Worm (Caenorhabditis elegans): ENCODE results near the gene clhm-1.
A peak's percentile ranks its signal among the peaks of the same experiment; 100 is the strongest.

The clhm-1 gene

DNA sequence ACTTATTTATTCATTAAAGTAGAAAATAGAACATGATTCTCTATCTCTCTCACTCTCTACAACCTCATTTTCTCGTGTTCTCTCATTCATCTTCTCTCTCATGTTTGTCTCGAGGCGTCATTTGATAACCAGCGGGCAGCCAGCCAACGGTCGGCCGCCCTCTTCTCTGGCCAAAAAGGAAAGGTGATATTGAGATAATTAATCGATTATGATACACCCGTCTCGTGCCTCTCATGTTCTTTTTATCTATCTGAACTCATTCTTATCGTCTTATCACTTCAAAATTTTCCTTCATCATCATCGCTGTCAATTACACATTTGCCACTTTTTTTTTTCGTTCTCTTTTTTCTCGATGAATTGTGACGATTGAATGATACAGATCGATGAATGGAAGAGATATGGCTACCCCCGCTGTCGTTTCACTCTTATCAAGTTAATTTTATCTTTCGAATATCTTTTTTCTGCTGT lies 28.1 kb downstream of the clhm-1 start (continued):
- TF ChIP-seq unc-120 (tag; optimal IDR thresholded peaks at IDR 0.05; ENCODE audit: poor library complexity, severe bottlenecking) = peak; percentile 79
- no peak for TF ChIP-seq sptf-1 (tag; optimal IDR thresholded peaks at IDR 0.05)
- no peak for TF ChIP-seq pha-4 (tag; optimal IDR thresholded peaks at IDR 0.05)
- TF ChIP-seq lin-32 (GFP tag; optimal IDR thresholded peaks at IDR 0.05) = no peak
- no peak for TF ChIP-seq mep-1 (tag; optimal IDR thresholded peaks at IDR 0.05)
- no peak for TF ChIP-seq bed-3 (GFP tag; optimal IDR thresholded peaks at IDR 0.05)
- TF ChIP-seq mab-5 (tag; optimal IDR thresholded peaks at IDR 0.05) = no peak

DNA sequence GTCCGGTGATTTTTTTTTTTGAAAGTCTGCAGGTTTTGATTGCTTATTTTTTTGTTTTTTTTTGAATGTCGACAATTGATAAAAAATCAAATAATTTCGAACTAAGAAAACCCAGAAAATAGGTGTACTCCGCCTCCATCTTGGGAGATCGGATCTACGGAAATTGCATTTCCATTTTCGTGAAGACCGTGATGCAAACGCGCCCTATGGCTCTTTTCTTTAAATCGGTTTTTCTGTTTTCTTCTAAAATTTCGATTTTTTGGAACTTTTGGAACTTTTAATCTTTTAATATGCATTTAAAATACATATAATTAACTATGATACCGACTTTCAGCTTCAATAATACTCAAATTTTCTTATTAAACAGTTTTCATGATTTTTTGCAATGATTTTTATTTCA lies 28.8 kb downstream of the clhm-1 start:
- no peak for TF ChIP-seq nhr-12 (tag; optimal IDR thresholded peaks at IDR 0.05)
- TF ChIP-seq sem-2 (GFP tag; optimal IDR thresholded peaks at IDR 0.05) = no peak
- no peak for TF ChIP-seq bed-3 (GFP tag; optimal IDR thresholded peaks at IDR 0.05)
- no peak for TF ChIP-seq pha-4 (tag; optimal IDR thresholded peaks at IDR 0.05)

DNA sequence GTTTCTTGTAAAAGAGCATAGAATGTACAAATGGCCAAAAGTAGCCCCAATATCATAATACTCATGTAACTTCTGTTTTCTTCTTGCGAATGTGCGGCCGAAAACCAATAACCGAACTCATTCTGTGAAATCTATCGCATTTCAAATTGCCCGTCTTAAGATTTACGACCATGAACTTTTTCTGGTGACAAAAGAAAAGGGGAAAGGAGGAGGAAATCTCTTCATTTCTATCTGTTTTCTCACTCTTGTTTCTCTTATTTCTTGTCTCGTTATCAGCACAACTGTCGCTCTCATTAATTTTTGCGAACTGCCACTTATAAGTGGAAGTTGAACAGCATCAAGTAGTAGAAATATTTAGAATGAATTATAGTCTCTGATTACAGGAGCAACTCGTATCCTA lies 29.7 kb downstream of the clhm-1 start:
- no peak for TF ChIP-seq nhr-12 (tag; optimal IDR thresholded peaks at IDR 0.05)
- peak; percentile 81 for TF ChIP-seq hlh-1 (tag; optimal IDR thresholded peaks at IDR 0.05)
- TF ChIP-seq M03D4.4 (tag; optimal IDR thresholded peaks at IDR 0.05) = no peak
- TF ChIP-seq nhr-2 (tag; optimal IDR thresholded peaks at IDR 0.05) = no peak
- no peak for TF ChIP-seq nhr-237 (tag; optimal IDR thresholded peaks at IDR 0.05)
- no peak for TF ChIP-seq unc-39 (tag; optimal IDR thresholded peaks at IDR 0.05)
- no peak for TF ChIP-seq ceh-83 (GFP tag; optimal IDR thresholded peaks at IDR 0.05)
- TF ChIP-seq ces-1 (GFP tag; optimal IDR thresholded peaks at IDR 0.05) = no peak
- no peak for TF ChIP-seq snpc-4 (tag; optimal IDR thresholded peaks at IDR 0.05)
- TF ChIP-seq flh-1 (GFP tag; optimal IDR thresholded peaks at IDR 0.05) = no peak
- no peak for TF ChIP-seq elt-3 (tag; optimal IDR thresholded peaks at IDR 0.05)
- no peak for TF ChIP-seq elt-1 (tag; optimal IDR thresholded peaks at IDR 0.05; ENCODE audit: borderline replicate concordance, insufficient read depth)
- peak; percentile 30 for TF ChIP-seq sptf-1 (tag; optimal IDR thresholded peaks at IDR 0.05)
- TF ChIP-seq ceh-43 (GFP tag; optimal IDR thresholded peaks at IDR 0.05) = no peak
- no peak for TF ChIP-seq ham-2 (GFP tag; optimal IDR thresholded peaks at IDR 0.05)
- peak; percentile 44 for TF ChIP-seq mab-5 (tag; optimal IDR thresholded peaks at IDR 0.05)
- no peak for TF ChIP-seq blmp-1 (tag; optimal IDR thresholded peaks at IDR 0.05)
- no peak for TF ChIP-seq pha-4 (tag; optimal IDR thresholded peaks at IDR 0.05)
- TF ChIP-seq cnd-1 (tag; optimal IDR thresholded peaks at IDR 0.05) = no peak
- no peak for TF ChIP-seq tbx-8 (GFP tag; optimal IDR thresholded peaks at IDR 0.05)
- no peak for TF ChIP-seq sem-2 (GFP tag; optimal IDR thresholded peaks at IDR 0.05)
- no peak for TF ChIP-seq lin-13 (tag; optimal IDR thresholded peaks at IDR 0.05)
- no peak for TF ChIP-seq nhr-28 (tag; optimal IDR thresholded peaks at IDR 0.05)
- TF ChIP-seq ztf-11 (tag; optimal IDR thresholded peaks at IDR 0.05) = no peak
- TF ChIP-seq mep-1 (tag; optimal IDR thresholded peaks at IDR 0.05) = no peak
- TF ChIP-seq unc-62 (GFP tag; optimal IDR thresholded peaks at IDR 0.05) = peak; percentile 79
- no peak for TF ChIP-seq lsy-2 (tag; optimal IDR thresholded peaks at IDR 0.05)
- no peak for TF ChIP-seq nhr-76 (tag; optimal IDR thresholded peaks at IDR 0.05)
- no peak for TF ChIP-seq drap-1 (GFP tag; optimal IDR thresholded peaks at IDR 0.05)
- peak; percentile 72 for TF ChIP-seq unc-120 (tag; optimal IDR thresholded peaks at IDR 0.05; ENCODE audit: poor library complexity, severe bottlenecking)

DNA sequence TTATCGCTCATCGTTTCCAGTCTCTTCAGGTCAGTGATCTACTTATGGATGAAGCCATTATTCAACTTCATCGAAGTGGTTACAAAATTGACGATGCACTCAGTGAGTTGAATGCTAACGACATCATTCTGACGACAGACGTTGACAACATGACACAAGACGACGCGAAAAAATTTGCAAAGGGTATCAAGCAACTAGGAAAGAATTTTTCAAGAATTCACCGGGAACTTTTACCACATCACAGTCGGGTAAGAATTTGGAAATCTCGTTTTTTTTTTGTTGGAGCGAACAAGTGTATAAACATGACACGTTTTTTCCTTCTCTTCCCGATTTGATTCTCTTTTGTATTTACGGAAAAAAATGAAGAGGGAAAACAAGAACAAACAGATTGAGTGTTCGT lies 30.1 kb downstream of the clhm-1 start:
- peak; percentile 24 for TF ChIP-seq ces-1 (GFP tag; optimal IDR thresholded peaks at IDR 0.05)
- no peak for TF ChIP-seq mls-2 (tag; optimal IDR thresholded peaks at IDR 0.05)
- TF ChIP-seq sptf-1 (tag; optimal IDR thresholded peaks at IDR 0.05) = no peak
- TF ChIP-seq mep-1 (tag; optimal IDR thresholded peaks at IDR 0.05) = no peak

DNA sequence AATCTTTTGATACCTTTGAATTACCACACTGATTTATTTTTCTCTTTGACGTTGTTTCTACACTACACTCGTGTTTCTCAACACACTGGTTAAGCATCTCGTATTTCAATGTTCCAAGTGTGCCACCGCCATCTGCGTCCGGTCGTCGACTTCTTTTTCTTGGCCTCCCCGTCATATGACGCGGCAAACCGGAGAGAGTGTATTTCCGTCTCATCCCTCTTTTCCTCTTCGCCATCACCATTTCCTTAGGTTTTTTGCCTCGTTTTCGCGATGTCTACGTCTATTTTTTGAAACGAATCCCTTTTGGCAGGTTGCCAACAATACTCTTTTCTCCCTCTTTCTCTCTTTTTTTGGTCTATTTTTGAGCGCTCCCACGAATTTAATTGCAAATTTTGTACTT lies 31.8 kb downstream of the clhm-1 start:
- TF ChIP-seq hlh-1 (tag; optimal IDR thresholded peaks at IDR 0.05) (peak; percentile 72), nhr-28 (tag; optimal IDR thresholded peaks at IDR 0.05) (no peak), sem-2 (GFP tag; optimal IDR thresholded peaks at IDR 0.05) (no peak), mep-1 (tag; optimal IDR thresholded peaks at IDR 0.05) (no peak), cnd-1 (tag; optimal IDR thresholded peaks at IDR 0.05) (peak; percentile 50), flh-1 (GFP tag; optimal IDR thresholded peaks at IDR 0.05) (no peak), pha-4 (tag; optimal IDR thresholded peaks at IDR 0.05) (peak; percentile 1), unc-120 (tag; optimal IDR thresholded peaks at IDR 0.05; ENCODE audit: poor library complexity, severe bottlenecking) (peak; percentile 34), nhr-2 (tag; optimal IDR thresholded peaks at IDR 0.05) (peak; percentile 34), lin-32 (GFP tag; optimal IDR thresholded peaks at IDR 0.05) (no peak), ztf-11 (tag; optimal IDR thresholded peaks at IDR 0.05) (no peak)

Measured in whole organism, mixed stage, embryonic.